Worm (Caenorhabditis elegans) whole organism, early embryonic: Measurements from ENCODE around the gene bcl-11.

Experiments used
- ama-1 ChIP-seq: fragments of 150-350 bp; optimal IDR thresholded peaks from 2 replicates; lab custom pipeline; 2014
- flt-1 ChIP-seq: fragments of 200-800 bp; sonication (Bioruptor generic); IDR thresholded peaks from 2 replicates; pipeline ENCODE4 v1.3.6; 2022; ENCODE audit warnings: missing genetic modification characterization, missing compliant biosample characterization
- hmbx-1 ChIP-seq: sonication (generic microtip); optimal IDR thresholded peaks from 2 replicates; lab custom pipeline; 2016; ENCODE audit warnings: mild to moderate bottlenecking, missing genetic modification characterization, missing compliant biosample characterization
- tra-4 ChIP-seq: sonication (generic microtip); optimal IDR thresholded peaks from 2 replicates; lab custom pipeline; 2017; ENCODE audit warnings: missing genetic modification characterization, missing compliant biosample characterization

DNA sequence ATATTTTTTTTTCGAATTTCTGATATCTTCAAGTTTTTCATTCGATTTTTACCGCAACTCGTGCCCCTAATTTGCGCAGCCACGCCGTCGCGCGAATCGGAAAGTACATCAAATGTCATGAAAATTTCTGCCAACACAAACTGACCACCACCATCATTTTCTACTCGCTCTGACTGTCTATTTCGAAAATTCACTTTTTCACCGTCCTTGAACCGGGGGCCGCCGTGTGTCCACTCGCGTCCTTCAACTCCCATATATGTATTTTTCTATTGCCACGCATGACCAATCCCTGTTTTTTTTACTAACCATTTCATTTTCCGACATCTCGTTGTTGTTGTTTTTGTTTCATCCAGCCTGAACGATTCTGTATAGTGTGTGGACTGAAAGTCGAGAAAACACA is 6.2 kb upstream of the bcl-11 start:
- TF ChIP-seq hmbx-1 (tag; lab: Kevin White, UChicago) (no peak), flt-1 (GFP tag; lab: Robert Waterston, UW) (no peak), tra-4 (no peak), ama-1 (lab: Kevin White, UChicago) (no peak)
